Worm (Caenorhabditis elegans): ENCODE measurements around the gene C02F5.3.

DNA sequence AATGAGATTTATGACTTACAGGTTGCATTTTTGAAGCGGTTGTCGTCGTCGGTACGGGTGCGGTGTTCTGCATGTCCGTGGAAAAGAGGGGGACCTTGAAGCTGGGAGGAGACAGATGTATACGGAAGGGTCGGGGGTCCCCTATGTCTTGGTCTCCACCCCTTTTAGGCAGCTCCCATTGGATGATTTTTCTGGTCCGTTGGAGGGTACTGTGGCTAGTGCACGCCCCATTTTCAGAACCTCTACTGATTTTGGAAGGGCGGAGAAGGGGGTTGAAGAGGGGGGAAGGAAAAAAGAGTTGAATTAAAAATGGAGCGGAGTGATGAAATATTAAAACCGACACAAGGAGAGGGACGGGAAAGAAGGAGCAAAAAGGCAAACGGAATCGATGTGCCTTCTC, 29.5 kb upstream of the C02F5.3 start, which contains the start of gene unc-86:
- TF ChIP-seq ama-1 (optimal IDR thresholded peaks at IDR 0.05), result no peak
- no peak for TF ChIP-seq lin-15B (tag; optimal IDR thresholded peaks at IDR 0.05)
- TF ChIP-seq lin-13 (GFP tag; optimal IDR thresholded peaks at IDR 0.05), result no peak
- no peak for TF ChIP-seq zag-1 (tag; optimal IDR thresholded peaks at IDR 0.05)
- TF ChIP-seq lin-39 (tag; optimal IDR thresholded peaks at IDR 0.05), result no peak
- TF ChIP-seq skn-1 (tag; optimal IDR thresholded peaks at IDR 0.05), result no peak
- no peak for TF ChIP-seq pqm-1 (tag; optimal IDR thresholded peaks at IDR 0.05)
- no peak for TF ChIP-seq ZK546.5 (tag; optimal IDR thresholded peaks at IDR 0.05)
- no peak for TF ChIP-seq unc-62 (GFP tag; optimal IDR thresholded peaks at IDR 0.05 in 1 of 2)
- TF ChIP-seq unc-62 (tag; optimal IDR thresholded peaks at IDR 0.05), result no peak

Data from whole organism, L4 larva.